Worm (Caenorhabditis elegans): ENCODE data around the gene cra-1.

DNA sequence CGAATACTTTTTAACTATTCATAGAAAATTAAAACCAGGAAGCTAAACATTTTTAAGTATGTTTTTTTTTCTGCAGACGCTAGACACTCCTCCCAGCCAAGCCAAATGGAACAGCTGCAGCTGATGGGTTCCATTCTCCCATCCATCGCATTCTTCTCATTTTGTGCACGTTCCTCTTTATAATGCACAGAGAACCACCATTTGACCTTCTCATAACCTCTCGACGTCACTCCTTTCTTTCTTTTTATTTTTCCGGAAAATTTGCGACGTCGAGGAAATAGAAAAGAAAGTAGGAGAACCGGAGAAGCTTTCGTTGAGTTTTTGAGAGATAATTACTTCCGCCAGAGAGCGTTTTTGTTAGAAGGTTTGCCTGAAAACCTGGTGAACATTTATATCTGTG lies 2.4 kb upstream of the cra-1 start:
- TF ChIP-seq lin-40 (tag; optimal IDR thresholded peaks at IDR 0.05) (no peak), ztf-3 (GFP tag; optimal IDR thresholded peaks at IDR 0.05) (no peak)
